Worm (Caenorhabditis elegans): ENCODE data around the gene scl-21.

DNA sequence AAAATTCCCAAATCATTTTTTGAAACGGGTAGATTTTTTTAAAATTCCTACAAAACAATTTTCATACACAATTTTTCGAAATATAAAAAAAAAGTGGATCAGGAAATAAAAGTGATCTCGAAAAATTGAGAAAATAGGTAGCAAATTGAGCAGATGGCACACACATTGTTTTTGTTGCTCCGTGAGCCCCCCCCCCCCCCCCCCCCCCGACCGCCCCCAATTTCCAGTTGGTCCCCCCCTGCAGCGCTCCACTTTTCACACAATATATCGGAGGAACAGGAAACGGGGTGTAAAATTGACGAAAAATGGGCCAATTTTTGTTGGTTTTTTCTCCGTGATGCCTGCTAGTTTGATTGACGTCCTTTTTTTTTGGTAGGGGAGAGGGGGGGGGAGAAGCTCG, 45.4 kb upstream of the scl-21 start:
- TF ChIP-seq aly-2 (tag; optimal IDR thresholded peaks at IDR 0.05): no peak
- no peak for TF ChIP-seq pha-4 (tag; optimal IDR thresholded peaks at IDR 0.05)
- no peak for TF ChIP-seq lin-39 (tag; optimal IDR thresholded peaks at IDR 0.05)

Measured in whole organism, L3 larva.